Fruit fly (Drosophila melanogaster) whole organism, prepupa: Measurements from ENCODE around the gene Best3.
A peak's percentile ranks its signal among the peaks of the same experiment; 100 is the strongest.

ENCODE experiments used
- Blimp-1 ChIP-seq: fragments of 200-800 bp; sonication (Bioruptor generic); optimal IDR thresholded peaks from 3 replicates; lab custom pipeline; 2017; ENCODE audit warnings: missing biosample characterization, missing genetic modification characterization, mild to moderate bottlenecking, moderate library complexity, missing genetic modification reagents
- CG10669 ChIP-seq: fragments of 200-800 bp; sonication (Bioruptor generic); optimal IDR thresholded peaks from 3 replicates; lab custom pipeline; 2018; ENCODE audit warnings: missing biosample characterization, mild to moderate bottlenecking, missing genetic modification characterization, moderate library complexity
- CG11294 ChIP-seq: fragments of 200-800 bp; sonication (Bioruptor generic); IDR thresholded peaks from 2 replicates; pipeline ENCODE4 v1.3.6; 2022; ENCODE audit warnings: missing biosample characterization, missing genetic modification characterization
- CG11762 ChIP-seq: fragments of 200-800 bp; sonication (Bioruptor generic); optimal IDR thresholded peaks from 3 replicates; lab custom pipeline; 2016; ENCODE audit warnings: missing biosample characterization, missing genetic modification characterization; ENCODE audit not compliant: insufficient read depth
- CG15336 ChIP-seq: fragments of 200-800 bp; sonication (Bioruptor generic); IDR thresholded peaks from 2 replicates; pipeline ENCODE4 v1.3.6; 2022; ENCODE audit warnings: missing biosample characterization, missing genetic modification characterization
- CG16779 ChIP-seq: fragments of 200-800 bp; sonication (Bioruptor generic); optimal IDR thresholded peaks from 3 replicates; lab custom pipeline; 2017; ENCODE audit warnings: missing biosample characterization, mild to moderate bottlenecking, missing genetic modification characterization
- CG3032 ChIP-seq: fragments of 200-800 bp; optimal IDR thresholded peaks from 2 replicates; lab custom pipeline; 2019; ENCODE audit warnings: missing biosample characterization, mild to moderate bottlenecking, missing genetic modification characterization, moderate library complexity
- CG32006 ChIP-seq: fragments of 200-800 bp; sonication (Bioruptor generic); optimal IDR thresholded peaks from 3 replicates; lab custom pipeline; 2017; ENCODE audit warnings: missing biosample characterization, mild to moderate bottlenecking, missing genetic modification characterization
- CG34406 ChIP-seq: fragments of 200-800 bp; sonication (Bioruptor generic); optimal IDR thresholded peaks from 3 replicates; lab custom pipeline; 2016; ENCODE audit warnings: missing biosample characterization, missing genetic modification characterization
- CG3919 ChIP-seq: fragments of 200-800 bp; sonication (Bioruptor generic); optimal IDR thresholded peaks from 3 replicates; lab custom pipeline; 2016; ENCODE audit warnings: missing biosample characterization, missing genetic modification characterization
- CG4318 ChIP-seq: fragments of 200-800 bp; sonication (Bioruptor generic); optimal IDR thresholded peaks from 3 replicates; lab custom pipeline; 2017; ENCODE audit warnings: missing biosample characterization, mild to moderate bottlenecking, missing genetic modification characterization
- CG6163 ChIP-seq: fragments of 200-800 bp; sonication (Bioruptor generic); IDR thresholded peaks from 3 replicates; pipeline ENCODE4 v1.3.6; 2022; ENCODE audit warnings: missing biosample characterization, missing genetic modification characterization
- CG6276 ChIP-seq: fragments of 200-800 bp; sonication (Bioruptor generic); optimal IDR thresholded peaks from 2 replicates; lab custom pipeline; 2017; ENCODE audit warnings: missing biosample characterization, mild to moderate bottlenecking, missing genetic modification characterization
- CG6792 ChIP-seq: fragments of 200-800 bp; sonication (Bioruptor generic); optimal IDR thresholded peaks from 3 replicates; lab custom pipeline; 2016; ENCODE audit warnings: missing biosample characterization, missing genetic modification characterization
- CG6808 ChIP-seq: fragments of 200-800 bp; sonication (Bioruptor generic); optimal IDR thresholded peaks from 3 replicates; lab custom pipeline; 2017; ENCODE audit warnings: missing biosample characterization, missing genetic modification characterization, mild to moderate bottlenecking, moderate library complexity, missing genetic modification reagents
- CG7368 ChIP-seq: fragments of 200-800 bp; sonication (Bioruptor generic); optimal IDR thresholded peaks from 3 replicates; lab custom pipeline; 2016; ENCODE audit warnings: missing biosample characterization, missing genetic modification characterization
- CG8119 ChIP-seq: fragments of 200-800 bp; sonication (Bioruptor generic); IDR thresholded peaks from 3 replicates; pipeline ENCODE4 v1.3.6; 2022; ENCODE audit warnings: missing biosample characterization, missing genetic modification characterization
- CG8319 ChIP-seq: fragments of 200-800 bp; sonication (Bioruptor generic); optimal IDR thresholded peaks from 3 replicates; lab custom pipeline; 2016; ENCODE audit warnings: missing biosample characterization, missing genetic modification characterization
- Eip75B ChIP-seq: fragments of 200-800 bp; sonication (Bioruptor generic); optimal IDR thresholded peaks from 3 replicates; lab custom pipeline; 2016; ENCODE audit warnings: missing biosample characterization, missing genetic modification characterization
- Eip78C ChIP-seq: fragments of 200-800 bp; sonication (Bioruptor generic); peaks from one replicate; lab custom pipeline; 2016; ENCODE audit warnings: missing biosample characterization, missing genetic modification characterization
- Eip93F ChIP-seq: fragments of 200-800 bp; sonication (Bioruptor generic); optimal IDR thresholded peaks from 2 replicates; lab custom pipeline; 2016; ENCODE audit warnings: missing biosample characterization, mild to moderate bottlenecking, missing genetic modification characterization
- Ets21C ChIP-seq: fragments of 200-800 bp; sonication (Bioruptor generic); optimal IDR thresholded peaks from 3 replicates; lab custom pipeline; 2016; ENCODE audit warnings: missing biosample characterization, missing genetic modification characterization
- Ets96B ChIP-seq: fragments of 200-800 bp; optimal IDR thresholded peaks from 2 replicates; lab custom pipeline; 2019; ENCODE audit warnings: missing biosample characterization, mild to moderate bottlenecking, missing genetic modification characterization, moderate library complexity
- Gug ChIP-seq: fragments of 200-800 bp; sonication (Bioruptor generic); IDR thresholded peaks from 2 replicates; pipeline ENCODE4 v1.3.6; 2022; ENCODE audit warnings: missing biosample characterization, missing genetic modification characterization
- Hr38 ChIP-seq: sonication (Bioruptor generic); optimal IDR thresholded peaks from 2 replicates; lab custom pipeline; 2016; ENCODE audit warnings: missing biosample characterization, missing genetic modification characterization
- Hr39 ChIP-seq: fragments of 200-800 bp; sonication (Bioruptor generic); optimal IDR thresholded peaks from 2 replicates; lab custom pipeline; 2016; ENCODE audit warnings: missing biosample characterization, missing genetic modification characterization
- Hr4 ChIP-seq: fragments of 200-800 bp; sonication (Bioruptor generic); optimal IDR thresholded peaks from 3 replicates; lab custom pipeline; 2016; ENCODE audit warnings: missing biosample characterization, missing genetic modification characterization
- Lpt ChIP-seq: fragments of 200-800 bp; sonication (Bioruptor generic); optimal IDR thresholded peaks from 3 replicates; lab custom pipeline; 2016; ENCODE audit warnings: missing biosample characterization, missing genetic modification characterization
- Met ChIP-seq: fragments of 200-800 bp; sonication (Bioruptor generic); optimal IDR thresholded peaks from 3 replicates; lab custom pipeline; 2016; ENCODE audit warnings: missing biosample characterization, missing genetic modification characterization
- Smox ChIP-seq: fragments of 200-800 bp; sonication (Bioruptor generic); optimal IDR thresholded peaks from 3 replicates; lab custom pipeline; 2016; ENCODE audit warnings: missing biosample characterization, missing genetic modification characterization
- Sox102F ChIP-seq: fragments of 200-800 bp; sonication (Bioruptor generic); optimal IDR thresholded peaks from 2 replicates; lab custom pipeline; 2016; ENCODE audit warnings: missing biosample characterization, mild to moderate bottlenecking, missing genetic modification characterization
- Sox15 ChIP-seq: fragments of 200-800 bp; sonication (Bioruptor generic); optimal IDR thresholded peaks from 3 replicates; lab custom pipeline; 2016; ENCODE audit warnings: missing biosample characterization, missing genetic modification characterization
- achi ChIP-seq: fragments of 200-800 bp; sonication (Bioruptor generic); optimal IDR thresholded peaks from 3 replicates; lab custom pipeline; 2016; ENCODE audit warnings: missing biosample characterization, missing genetic modification characterization
- acj6 ChIP-seq: fragments of 200-800 bp; sonication (Bioruptor generic); optimal IDR thresholded peaks from 3 replicates; lab custom pipeline; 2016; ENCODE audit warnings: missing biosample characterization, missing genetic modification characterization
- cyc ChIP-seq: fragments of 200-800 bp; sonication (Bioruptor generic); optimal IDR thresholded peaks from 3 replicates; lab custom pipeline; 2016; ENCODE audit warnings: missing biosample characterization, missing genetic modification characterization
- dac ChIP-seq: fragments of 200-800 bp; sonication (Bioruptor generic); optimal IDR thresholded peaks from 2 replicates; lab custom pipeline; 2017; ENCODE audit warnings: missing biosample characterization, mild to moderate bottlenecking, missing genetic modification characterization
- esn ChIP-seq: fragments of 200-800 bp; sonication (Bioruptor generic); optimal IDR thresholded peaks from 2 replicates; lab custom pipeline; 2016; ENCODE audit warnings: missing biosample characterization, mild to moderate bottlenecking, missing genetic modification characterization, moderate library complexity
- fd59A ChIP-seq: fragments of 200-800 bp; sonication (Bioruptor generic); optimal IDR thresholded peaks from 2 replicates; lab custom pipeline; 2017; ENCODE audit warnings: missing biosample characterization, mild to moderate bottlenecking, missing genetic modification characterization, missing genetic modification reagents
- fd85E ChIP-seq: fragments of 200-800 bp; sonication (Bioruptor generic); optimal IDR thresholded peaks from 3 replicates; lab custom pipeline; 2016; ENCODE audit warnings: missing biosample characterization, missing genetic modification characterization
- fkh ChIP-seq: fragments of 200-800 bp; sonication (Bioruptor generic); optimal IDR thresholded peaks from 3 replicates; lab custom pipeline; 2017; ENCODE audit warnings: missing biosample characterization, mild to moderate bottlenecking, missing genetic modification characterization, moderate library complexity
- lz ChIP-seq: fragments of 200-800 bp; sonication (Bioruptor generic); optimal IDR thresholded peaks from 3 replicates; lab custom pipeline; 2016; ENCODE audit warnings: missing biosample characterization, missing genetic modification characterization
- pdm3 ChIP-seq: fragments of 200-800 bp; sonication (Bioruptor generic); optimal IDR thresholded peaks from 3 replicates; lab custom pipeline; 2016; ENCODE audit warnings: missing biosample characterization, missing genetic modification characterization
- spab ChIP-seq: fragments of 200-800 bp; sonication (Bioruptor generic); optimal IDR thresholded peaks from 2 replicates; lab custom pipeline; 2017; ENCODE audit warnings: missing biosample characterization, mild to moderate bottlenecking, missing genetic modification characterization, missing genetic modification reagents
- svp ChIP-seq: fragments of 200-800 bp; sonication (Bioruptor generic); peaks from one replicate; lab custom pipeline; 2016; ENCODE audit warnings: missing biosample characterization, missing genetic modification characterization
- vri ChIP-seq: fragments of 200-800 bp; sonication (Bioruptor generic); optimal IDR thresholded peaks from 3 replicates; lab custom pipeline; 2016; ENCODE audit warnings: missing biosample characterization, mild to moderate bottlenecking, missing genetic modification characterization

Gene Best3

dm6 chr3L:15311457-15312368 is 9.1 kb upstream of the Best3 start:
- TF ChIP-seq Ets21C (GFP tag; lab: Kevin White, UChicago) (no peak), Sox15 (GFP tag; lab: Kevin White, UChicago) (no peak), CG6808 (GFP tag; lab: Kevin White, UChicago) (no peak), CG6276 (no peak), cyc (GFP tag; lab: Kevin White, UChicago) (no peak), Blimp-1 (no peak), CG15336 (GFP tag; lab: Robert Waterston, UW) (no peak)

dm6 chr3L:15306447-15306846 is 3.9 kb upstream of the Best3 start:
- TF ChIP-seq svp (GFP tag; lab: Kevin White, UChicago) (peak; percentile 92), CG15336 (GFP tag; lab: Robert Waterston, UW) (no peak), Eip78C (GFP tag; lab: Kevin White, UChicago) (no peak), CG8319 (GFP tag; lab: Kevin White, UChicago) (no peak), Hr4 (GFP tag; lab: Kevin White, UChicago) (no peak), Eip75B (GFP tag; lab: Kevin White, UChicago) (no peak), spab (GFP tag; lab: Kevin White, UChicago) (no peak)

- peak; percentile 11 for TF ChIP-seq CG34406
- no peak for TF ChIP-seq achi (GFP tag; lab: Kevin White, UChicago)
- no peak for TF ChIP-seq cyc (GFP tag; lab: Kevin White, UChicago)
- no peak for TF ChIP-seq Sox15 (GFP tag; lab: Kevin White, UChicago)
- TF ChIP-seq Eip78C (GFP tag; lab: Kevin White, UChicago): peak; percentile 35
- TF ChIP-seq CG10669 (GFP tag; lab: Kevin White, UChicago): no peak
- TF ChIP-seq CG6792: no peak
- no peak for TF ChIP-seq fd85E
- no peak for TF ChIP-seq Gug (GFP tag; lab: Robert Waterston, UW)
- TF ChIP-seq fd59A (GFP tag; lab: Kevin White, UChicago): no peak
- TF ChIP-seq pdm3 (GFP tag; lab: Kevin White, UChicago): no peak
- no peak for TF ChIP-seq CG4318 (GFP tag; lab: Kevin White, UChicago)
- no peak for TF ChIP-seq Hr38 (GFP tag; lab: Kevin White, UChicago)
- TF ChIP-seq CG8119 (GFP tag; lab: Robert Waterston, UW): no peak
- peak; percentile 10 for TF ChIP-seq vri
- no peak for TF ChIP-seq Blimp-1
- TF ChIP-seq CG32006 (GFP tag; lab: Kevin White, UChicago): peak; percentile 40
- TF ChIP-seq svp (GFP tag; lab: Kevin White, UChicago): peak; percentile 81
- TF ChIP-seq Lpt: no peak
- no peak for TF ChIP-seq CG16779 (tag; lab: Kevin White, UChicago)
- TF ChIP-seq CG11294 (GFP tag; lab: Robert Waterston, UW): no peak
- no peak for TF ChIP-seq Sox102F (GFP tag; lab: Kevin White, UChicago)
- TF ChIP-seq Ets96B (tag; lab: Kevin White, UChicago): no peak
- no peak for TF ChIP-seq CG6163 (GFP tag; lab: Robert Waterston, UW)
- TF ChIP-seq fkh (GFP tag; lab: Kevin White, UChicago): no peak
- TF ChIP-seq dac: no peak
- no peak for TF ChIP-seq CG3032
- no peak for TF ChIP-seq Eip93F (GFP tag; lab: Kevin White, UChicago)
- TF ChIP-seq Hr39 (GFP tag; lab: Kevin White, UChicago): peak; percentile 4
- no peak for TF ChIP-seq acj6 (GFP tag; lab: Kevin White, UChicago)
- no peak for TF ChIP-seq Hr4 (GFP tag; lab: Kevin White, UChicago)
- no peak for TF ChIP-seq lz
- no peak for TF ChIP-seq CG7368
- TF ChIP-seq esn: peak; percentile 40
- TF ChIP-seq Smox (GFP tag; lab: Kevin White, UChicago): no peak
- TF ChIP-seq Met (GFP tag; lab: Kevin White, UChicago): no peak
- no peak for TF ChIP-seq CG8319 (GFP tag; lab: Kevin White, UChicago)
- no peak for TF ChIP-seq CG3919 (GFP tag; lab: Kevin White, UChicago)
- TF ChIP-seq CG6808 (GFP tag; lab: Kevin White, UChicago): no peak
- no peak for TF ChIP-seq CG11762 (GFP tag; lab: Kevin White, UChicago)
Observed at dm6 chr3L:15305036-15305613, 2.5 kb upstream of the Best3 start.
